Fruit fly (Drosophila melanogaster) whole organism, embryonic: ENCODE results near the gene Glyat.

ENCODE experiments used
- Adf1 ChIP-seq: fragments of 200-800 bp; sonication (Bioruptor generic); IDR thresholded peaks from 2 replicates; pipeline ENCODE4 v1.3.6; 2022; ENCODE audit warnings: missing biosample characterization, missing genetic modification characterization
- Asciz ChIP-seq: fragments of 200-800 bp; sonication (Bioruptor generic); optimal IDR thresholded peaks from 2 replicates; lab custom pipeline; 2017; ENCODE audit warnings: missing biosample characterization, mild to moderate bottlenecking, missing genetic modification characterization, missing genetic modification reagents
- Atf-2 ChIP-seq: fragments of 200-800 bp; sonication (Bioruptor generic); optimal IDR thresholded peaks from 2 replicates; lab custom pipeline; 2016; ENCODE audit warnings: missing biosample characterization, missing genetic modification characterization
- B-H2 ChIP-seq: fragments of 200-800 bp; sonication (Bioruptor generic); optimal IDR thresholded peaks from 2 replicates; lab custom pipeline; 2018; ENCODE audit warnings: missing biosample characterization, mild to moderate bottlenecking, missing genetic modification characterization
- CG10267 ChIP-seq: fragments of 200-800 bp; sonication (Bioruptor generic); optimal IDR thresholded peaks from 2 replicates; lab custom pipeline; 2018; ENCODE audit warnings: missing biosample characterization, mild to moderate bottlenecking, missing genetic modification characterization, moderate library complexity
- CG12155 ChIP-seq: fragments of 200-800 bp; sonication (Bioruptor generic); optimal IDR thresholded peaks from 3 replicates; lab custom pipeline; 2016; ENCODE audit warnings: missing biosample characterization, missing genetic modification characterization
- CG12219 ChIP-seq: fragments of 200-800 bp; sonication (Bioruptor generic); optimal IDR thresholded peaks from 3 replicates; lab custom pipeline; 2018; ENCODE audit warnings: missing biosample characterization, mild to moderate bottlenecking, missing genetic modification characterization
- CG1233 ChIP-seq: fragments of 200-800 bp; sonication (Bioruptor generic); optimal IDR thresholded peaks from 4 replicates; lab custom pipeline; 2018; ENCODE audit warnings: missing biosample characterization, mild to moderate bottlenecking, missing genetic modification characterization
- CG12744 ChIP-seq: fragments of 200-800 bp; sonication (Bioruptor generic); optimal IDR thresholded peaks from 2 replicates; lab custom pipeline; 2016; ENCODE audit warnings: missing biosample characterization, missing genetic modification characterization
- CG14014 ChIP-seq: fragments of 200-800 bp; sonication (Bioruptor generic); IDR thresholded peaks from 2 replicates; pipeline ENCODE4 v1.3.6; 2022; ENCODE audit warnings: missing biosample characterization, missing genetic modification characterization
- CG15011 ChIP-seq: fragments of 200-800 bp; sonication (Bioruptor generic); optimal IDR thresholded peaks from 3 replicates; lab custom pipeline; 2018; ENCODE audit warnings: missing biosample characterization, mild to moderate bottlenecking, missing genetic modification characterization
- CG1529 ChIP-seq: fragments of 200-800 bp; sonication (Bioruptor generic); optimal IDR thresholded peaks from 3 replicates; lab custom pipeline; 2018; ENCODE audit warnings: missing biosample characterization, missing genetic modification characterization
- CG1647 ChIP-seq: fragments of 200-800 bp; sonication (Bioruptor generic); optimal IDR thresholded peaks from 3 replicates; lab custom pipeline; 2016; ENCODE audit warnings: missing biosample characterization, missing genetic modification characterization
- CG16815 ChIP-seq: fragments of 200-800 bp; sonication (Bioruptor generic); optimal IDR thresholded peaks from 3 replicates; lab custom pipeline; 2017; ENCODE audit warnings: missing biosample characterization, mild to moderate bottlenecking, missing genetic modification characterization
- CG18011 ChIP-seq: fragments of 200-800 bp; sonication (Bioruptor generic); optimal IDR thresholded peaks from 2 replicates; lab custom pipeline; 2017; ENCODE audit warnings: missing biosample characterization, missing genetic modification characterization, mild to moderate bottlenecking, moderate library complexity, missing genotype
- CG30403 ChIP-seq: fragments of 200-800 bp; sonication (Bioruptor generic); optimal IDR thresholded peaks from 3 replicates; lab custom pipeline; 2016; ENCODE audit warnings: missing biosample characterization, missing genetic modification characterization
- CG31224 ChIP-seq: fragments of 200-800 bp; sonication (Bioruptor generic); IDR thresholded peaks from 2 replicates; pipeline ENCODE4 v1.3.6; 2022; ENCODE audit warnings: missing biosample characterization, missing genetic modification characterization
- CG4730 ChIP-seq: fragments of 200-800 bp; sonication (Bioruptor generic); IDR thresholded peaks from 2 replicates; pipeline ENCODE4 v1.3.6; 2022; ENCODE audit warnings: missing biosample characterization, missing genetic modification characterization
- CG6854 ChIP-seq: fragments of 200-800 bp; sonication (Bioruptor generic); optimal IDR thresholded peaks from 3 replicates; lab custom pipeline; 2017; ENCODE audit warnings: missing biosample characterization, mild to moderate bottlenecking, missing genetic modification characterization
- CG8944 ChIP-seq: fragments of 200-800 bp; sonication (Bioruptor generic); optimal IDR thresholded peaks from 3 replicates; lab custom pipeline; 2016; ENCODE audit warnings: missing biosample characterization, missing genetic modification characterization
- CG9932 ChIP-seq: fragments of 200-800 bp; sonication (Bioruptor generic); IDR thresholded peaks from 2 replicates; pipeline ENCODE4 v1.3.6; 2022; ENCODE audit warnings: missing biosample characterization, missing genetic modification characterization
- Dek ChIP-seq: fragments of 200-800 bp; sonication (Bioruptor generic); optimal IDR thresholded peaks from 3 replicates; lab custom pipeline; 2019; ENCODE audit warnings: missing biosample characterization, mild to moderate bottlenecking, missing genetic modification characterization, moderate library complexity
- E2f1 ChIP-seq: fragments of 200-800 bp; sonication (Bioruptor generic); IDR thresholded peaks from 2 replicates; pipeline ENCODE4 v1.3.6; 2022; ENCODE audit warnings: missing biosample characterization, missing genetic modification characterization
- MESR4 ChIP-seq: fragments of 200-800 bp; sonication (Bioruptor generic); optimal IDR thresholded peaks from 2 replicates; lab custom pipeline; 2018; ENCODE audit warnings: missing biosample characterization, mild to moderate bottlenecking, missing genetic modification characterization, moderate library complexity
- MTF-1 ChIP-seq: fragments of 200-800 bp; sonication (Bioruptor generic); optimal IDR thresholded peaks from 2 replicates; lab custom pipeline; 2018; ENCODE audit warnings: missing biosample characterization, mild to moderate bottlenecking, missing genetic modification characterization, borderline replicate concordance
- Mes4 ChIP-seq: fragments of 200-800 bp; sonication (Bioruptor generic); optimal IDR thresholded peaks from 2 replicates; lab custom pipeline; 2016; ENCODE audit warnings: missing biosample characterization, missing genetic modification characterization
- Mrtf ChIP-seq: fragments of 200-800 bp; sonication (Bioruptor generic); IDR thresholded peaks from 3 replicates; pipeline ENCODE4 v1.3.6; 2022; ENCODE audit warnings: missing biosample characterization, missing genetic modification characterization
- NFAT ChIP-seq: fragments of 200-800 bp; sonication (Bioruptor generic); IDR thresholded peaks from 2 replicates; pipeline ENCODE4 v1.3.6; 2022; ENCODE audit warnings: missing biosample characterization, missing genetic modification characterization
- Nf-YB ChIP-seq: fragments of 200-800 bp; sonication (Bioruptor generic); optimal IDR thresholded peaks from 3 replicates; lab custom pipeline; 2019; ENCODE audit warnings: missing biosample characterization, mild to moderate bottlenecking, missing genetic modification characterization, moderate library complexity
- Rx ChIP-seq: fragments of 200-800 bp; sonication (Bioruptor generic); IDR thresholded peaks from 2 replicates; pipeline ENCODE4 v1.3.6; 2022; ENCODE audit warnings: missing biosample characterization, missing genetic modification characterization
- Stat92E ChIP-seq, 3 experiments: fragments of >200 bp in 2 of 3; fragments of 200-800 bp in 1 of 3; sonication (Bioruptor generic) in 1 of 3; optimal IDR thresholded peaks; 2 replicates each; lab custom pipeline; 2017 to 2019; ENCODE audit warnings: missing biosample characterization in 3 of 3, missing genetic modification characterization in 3 of 3, mild to moderate bottlenecking in 1 of 3, moderate library complexity in 1 of 3
- Tbp ChIP-seq: fragments of >200 bp; optimal IDR thresholded peaks from 2 replicates; lab custom pipeline; 2018; ENCODE audit warnings: missing biosample characterization, missing genetic modification characterization
- ac ChIP-seq: fragments of 200-800 bp; sonication (Bioruptor generic); optimal IDR thresholded peaks from 3 replicates; lab custom pipeline; 2017; ENCODE audit warnings: missing biosample characterization, mild to moderate bottlenecking, missing genetic modification characterization
- ap ChIP-seq: fragments of 200-800 bp; sonication (Bioruptor generic); IDR thresholded peaks from 2 replicates; pipeline ENCODE4 v1.3.6; 2022; ENCODE audit warnings: missing biosample characterization, missing genetic modification characterization
- bbx ChIP-seq: fragments of 200-800 bp; sonication (Bioruptor generic); IDR thresholded peaks from 2 replicates; pipeline ENCODE4 v1.3.6; 2022; ENCODE audit warnings: missing biosample characterization, missing genetic modification characterization; ENCODE audit not compliant: partially characterized antibody
- bcd ChIP-seq: fragments of 200-800 bp; sonication (Bioruptor generic); optimal IDR thresholded peaks from 2 replicates; lab custom pipeline; 2017; ENCODE audit warnings: missing biosample characterization, mild to moderate bottlenecking, missing genetic modification characterization
- btn ChIP-seq: fragments of 200-800 bp; sonication (Bioruptor generic); optimal IDR thresholded peaks from 2 replicates; lab custom pipeline; 2016; ENCODE audit warnings: missing biosample characterization, missing genetic modification characterization
- corto ChIP-seq: fragments of 200-800 bp; sonication (Bioruptor generic); optimal IDR thresholded peaks from 2 replicates; lab custom pipeline; 2016; ENCODE audit warnings: missing biosample characterization, mild to moderate bottlenecking, missing genetic modification characterization, moderate library complexity
- crol ChIP-seq: fragments of 200-800 bp; sonication (Bioruptor generic); IDR thresholded peaks from 2 replicates; pipeline ENCODE4 v1.3.6; 2022; ENCODE audit warnings: missing biosample characterization, missing genetic modification characterization
- crp ChIP-seq, 2 experiments: fragments of 200-800 bp; sonication (Bioruptor generic); optimal IDR thresholded peaks; 2 replicates in 1 of 2; 3 replicates in 1 of 2; lab custom pipeline; 2017; ENCODE audit warnings: missing biosample characterization in 2 of 2, missing genetic modification characterization in 2 of 2, mild to moderate bottlenecking in 1 of 2, moderate library complexity in 1 of 2
- cwo ChIP-seq: fragments of 200-800 bp; sonication (Bioruptor generic); optimal IDR thresholded peaks from 3 replicates; lab custom pipeline; 2017; ENCODE audit warnings: missing biosample characterization, missing genetic modification characterization, mild to moderate bottlenecking, moderate library complexity, missing genetic modification reagents
- danr ChIP-seq: fragments of 200-800 bp; sonication (Bioruptor generic); IDR thresholded peaks from 2 replicates; pipeline ENCODE4 v1.3.6; 2022; ENCODE audit warnings: missing biosample characterization, missing genetic modification characterization
- ems ChIP-seq: fragments of 200-800 bp; sonication (Bioruptor generic); optimal IDR thresholded peaks from 3 replicates; lab custom pipeline; 2016; ENCODE audit warnings: missing biosample characterization, missing genetic modification characterization
- klu ChIP-seq: fragments of 200-800 bp; sonication (Bioruptor generic); IDR thresholded peaks from 2 replicates; pipeline ENCODE4 v1.3.6; 2022; ENCODE audit warnings: missing biosample characterization, missing genetic modification characterization
- mirr ChIP-seq: fragments of 200-800 bp; sonication (Bioruptor generic); optimal IDR thresholded peaks from 3 replicates; lab custom pipeline; 2018; ENCODE audit warnings: missing biosample characterization, mild to moderate bottlenecking, missing genetic modification characterization
- oc ChIP-seq: fragments of 200-800 bp; sonication (Bioruptor generic); optimal IDR thresholded peaks from 2 replicates; lab custom pipeline; 2018; ENCODE audit warnings: missing biosample characterization, mild to moderate bottlenecking, missing genetic modification characterization, moderate library complexity
- pfk ChIP-seq: fragments of 200-800 bp; sonication (Bioruptor generic); optimal IDR thresholded peaks from 2 replicates; lab custom pipeline; 2018; ENCODE audit warnings: missing biosample characterization, mild to moderate bottlenecking, missing genetic modification characterization, moderate library complexity
- sens-2 ChIP-seq: fragments of 200-800 bp; sonication (Bioruptor generic); IDR thresholded peaks from 2 replicates; pipeline ENCODE4 v1.3.6; 2022; ENCODE audit warnings: missing biosample characterization, missing genetic modification characterization
- trem ChIP-seq: fragments of 200-800 bp; optimal IDR thresholded peaks from 3 replicates; lab custom pipeline; 2019; ENCODE audit warnings: missing biosample characterization, mild to moderate bottlenecking, missing genetic modification characterization, moderate library complexity
- tx ChIP-seq: fragments of 200-800 bp; sonication (Bioruptor generic); optimal IDR thresholded peaks from 2 replicates; lab custom pipeline; 2016; ENCODE audit warnings: missing biosample characterization, missing genetic modification characterization
- vfl ChIP-seq: fragments of 200-800 bp; sonication (Bioruptor generic); optimal IDR thresholded peaks from 2 replicates; lab custom pipeline; 2016; ENCODE audit warnings: missing biosample characterization, missing genetic modification characterization
- vvl ChIP-seq: fragments of 200-800 bp; sonication (Bioruptor generic); IDR thresholded peaks from 2 replicates; pipeline ENCODE4 v1.3.6; 2022; ENCODE audit warnings: missing biosample characterization, missing genetic modification characterization

Glyat gene

DNA sequence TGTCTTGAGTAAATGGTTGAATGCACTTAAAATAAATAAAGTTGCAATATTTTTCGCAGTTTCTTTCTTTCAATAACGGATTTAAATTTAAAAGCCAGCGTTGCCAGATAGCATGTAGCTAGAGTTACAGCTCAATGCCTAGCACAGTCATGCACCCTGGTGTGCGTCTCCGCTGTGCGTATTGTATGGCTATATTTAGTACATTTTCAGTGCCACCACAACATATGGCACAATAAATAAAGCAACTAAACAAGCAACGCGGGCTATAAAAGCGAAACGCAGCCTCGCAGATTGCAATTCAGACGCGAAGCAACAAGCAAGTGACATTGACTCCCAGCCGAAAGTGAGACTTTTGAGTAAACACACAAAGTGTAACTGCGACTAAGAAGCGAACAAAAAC, 11.8 kb downstream of the Glyat start, which contains the start of gene Sirup (continued):
- TF ChIP-seq CG12219 (GFP tag; lab: Kevin White, UChicago) (no peak), Rx (GFP tag; lab: Robert Waterston, UW) (no peak), CG12744 (GFP tag; lab: Kevin White, UChicago) (no peak), crp (GFP tag; optimal IDR thresholded peaks at IDR 0.05; lab: Kevin White, UChicago) (peak; percentile 32 to 86), B-H2 (GFP tag; lab: Kevin White, UChicago) (no peak), corto (GFP tag; lab: Kevin White, UChicago) (no peak), CG9932 (GFP tag; lab: Robert Waterston, UW) (peak; percentile 38), CG15011 (GFP tag; lab: Kevin White, UChicago) (no peak), Dek (tag; lab: Kevin White, UChicago) (peak; percentile 27), CG18011 (no peak), CG1647 (no peak), CG10267 (tag; lab: Kevin White, UChicago) (peak; percentile 38), bcd (GFP tag; lab: Kevin White, UChicago) (peak; percentile 36), trem (tag; lab: Kevin White, UChicago) (peak; percentile 54), CG14014 (GFP tag; lab: Robert Waterston, UW) (no peak), Asciz (GFP tag; lab: Kevin White, UChicago) (no peak), MTF-1 (no peak), CG30403 (GFP tag; lab: Kevin White, UChicago) (no peak), ap (GFP tag; lab: Robert Waterston, UW) (no peak), CG1529 (GFP tag; lab: Kevin White, UChicago) (no peak), klu (GFP tag; lab: Robert Waterston, UW) (no peak), ac (GFP tag; lab: Kevin White, UChicago) (no peak), btn (no peak), CG1233 (GFP tag; lab: Kevin White, UChicago) (no peak), cwo (GFP tag; lab: Kevin White, UChicago) (no peak), E2f1 (GFP tag; lab: Robert Waterston, UW) (peak; percentile 29; the same call in 1 of the 2 replicates), CG31224 (GFP tag; lab: Robert Waterston, UW) (no peak), MESR4 (GFP tag; lab: Kevin White, UChicago) (peak; percentile 55), Adf1 (no peak), CG8944 (no peak), ems (no peak), Tbp (no peak), Atf-2 (GFP tag; lab: Kevin White, UChicago) (no peak), CG16815 (GFP tag; lab: Kevin White, UChicago) (no peak), crol (GFP tag; lab: Robert Waterston, UW) (no peak), CG12155 (GFP tag; lab: Kevin White, UChicago) (no peak), vvl (GFP tag; lab: Robert Waterston, UW) (peak; percentile 37), oc (tag; lab: Kevin White, UChicago) (no peak), CG4730 (GFP tag; lab: Robert Waterston, UW) (no peak), mirr (GFP tag; lab: Kevin White, UChicago) (no peak), Mrtf (GFP tag; lab: Robert Waterston, UW) (no peak), Mes4 (GFP tag; lab: Kevin White, UChicago) (no peak), tx (peak; percentile 14), sens-2 (GFP tag; lab: Robert Waterston, UW) (no peak), Stat92E (GFP tag; optimal IDR thresholded peaks at IDR 0.05; lab: Kevin White, UChicago) (no peak), danr (GFP tag; lab: Robert Waterston, UW) (no peak), vfl (GFP tag; lab: Kevin White, UChicago) (no peak), bbx (GFP tag; lab: Robert Waterston, UW) (peak; percentile 60), Nf-YB (GFP tag; lab: Kevin White, UChicago) (no peak), NFAT (no peak), pfk (GFP tag; lab: Kevin White, UChicago) (no peak), CG6854 (GFP tag; lab: Kevin White, UChicago) (no peak)
